Worm (Caenorhabditis elegans) whole organism, young adult: ENCODE results near the gene C01B10.9.

ENCODE experiments used
- K11D2.4 ChIP-seq: fragments of 200-800 bp; sonication (Bioruptor generic); IDR thresholded peaks from 2 replicates; pipeline ENCODE4 v1.3.6; 2022; ENCODE audit warnings: missing genetic modification reagents, missing genetic modification characterization, missing compliant biosample characterization
- ztf-18 ChIP-seq: sonication (generic microtip); optimal IDR thresholded peaks from 2 replicates; lab custom pipeline; 2016; ENCODE audit warnings: missing genotype, mild to moderate bottlenecking, missing genetic modification characterization, missing compliant biosample characterization

ce11 chrIV:6634789-6635188 is 2.8 kb downstream of the C01B10.9 start, which contains the start of gene metl-13:
- TF ChIP-seq ztf-18 (tag; lab: Kevin White, UChicago) (no peak), K11D2.4 (no peak)
